Worm (Caenorhabditis elegans) whole organism, young adult: Measurements from ENCODE around the gene flp-32.

Experiments used
- B0035.1 ChIP-seq: sonication (generic microtip); optimal IDR thresholded peaks from 2 replicates; lab custom pipeline; 2016; ENCODE audit warnings: missing genetic modification characterization, mild to moderate bottlenecking, missing compliant biosample characterization, missing genotype, missing genetic modification reagents
- B0336.3 ChIP-seq: fragments of 200-800 bp; sonication (Bioruptor generic); IDR thresholded peaks from 2 replicates; pipeline ENCODE4 v1.3.6; 2022; ENCODE audit warnings: missing genetic modification characterization, missing compliant biosample characterization
- F37B4.10 ChIP-seq: fragments of 200-800 bp; sonication (Bioruptor generic); IDR thresholded peaks from 2 replicates; pipeline ENCODE4 v1.3.6; 2022; ENCODE audit warnings: missing genetic modification characterization, missing compliant biosample characterization
- aptf-3 ChIP-seq: fragments of 200-800 bp; sonication (Bioruptor generic); IDR thresholded peaks from 2 replicates; pipeline ENCODE4 v1.3.6; 2022; ENCODE audit warnings: missing genetic modification characterization, missing compliant biosample characterization
- attf-5 ChIP-seq: fragments of 200-800 bp; sonication (Bioruptor generic); optimal IDR thresholded peaks from 2 replicates; lab custom pipeline; 2018; ENCODE audit warnings: mild to moderate bottlenecking, missing genetic modification characterization, missing compliant biosample characterization
- bed-2 ChIP-seq: fragments of 200-800 bp; sonication (Bioruptor generic); IDR thresholded peaks from 2 replicates; pipeline ENCODE4 v1.3.6; 2022; ENCODE audit warnings: missing genetic modification reagents, missing genetic modification characterization, missing compliant biosample characterization
- cebp-1 ChIP-seq, 2 experiments: fragments of 200-800 bp in 1 of 2; sonication (Bioruptor generic) in 1 of 2; sonication (generic microtip) in 1 of 2; IDR thresholded peaks in 1 of 2; optimal IDR thresholded peaks in 1 of 2; 2 replicates each; pipeline versions ENCODE4 v1.3.6 to Lab custom; 2017 to 2022; ENCODE audit warnings: missing compliant biosample characterization in 2 of 2, missing genetic modification characterization in 2 of 2, mild to moderate bottlenecking in 1 of 2, missing genetic modification reagents in 1 of 2, moderate library complexity in 1 of 2
- cebp-2 ChIP-seq: fragments of 200-800 bp; sonication (Bioruptor generic); IDR thresholded peaks from 2 replicates; pipeline ENCODE4 v1.3.6; 2022; ENCODE audit warnings: missing genetic modification characterization, missing compliant biosample characterization
- ceh-27 ChIP-seq: fragments of 200-800 bp; sonication (Bioruptor generic); optimal IDR thresholded peaks from 2 replicates; lab custom pipeline; 2018; ENCODE audit warnings: mild to moderate bottlenecking, missing genetic modification characterization, moderate library complexity, missing compliant biosample characterization
- chd-7 ChIP-seq: sonication (generic microtip); optimal IDR thresholded peaks from 2 replicates; lab custom pipeline; 2016; ENCODE audit warnings: mild to moderate bottlenecking, missing genetic modification characterization, moderate library complexity, missing compliant biosample characterization
- dpl-1 ChIP-seq: fragments of 150-350 bp; optimal IDR thresholded peaks from 2 replicates; lab custom pipeline; 2014; ENCODE audit warnings: missing biosample characterization, missing genetic modification reagents, missing genetic modification characterization
- efl-1 ChIP-seq: fragments of 150-350 bp; optimal IDR thresholded peaks from 2 replicates; lab custom pipeline; 2014; ENCODE audit warnings: missing biosample characterization, missing genetic modification reagents, missing genetic modification characterization
- egl-44 ChIP-seq: fragments of 200-800 bp; sonication (Bioruptor generic); IDR thresholded peaks from 2 replicates; pipeline ENCODE4 v1.3.6; 2022; ENCODE audit warnings: missing genetic modification reagents, missing genetic modification characterization, missing compliant biosample characterization
- hmg-1.2 ChIP-seq: fragments of 200-800 bp; sonication (Bioruptor generic); IDR thresholded peaks from 2 replicates; pipeline ENCODE4 v1.3.6; 2022; ENCODE audit warnings: missing genetic modification reagents, missing genetic modification characterization, missing compliant biosample characterization
- lag-1 ChIP-seq: fragments of 200-800 bp; sonication (Bioruptor generic); IDR thresholded peaks from 2 replicates; pipeline ENCODE4 v1.3.6; 2022; ENCODE audit warnings: missing genetic modification reagents, missing genetic modification characterization, missing compliant biosample characterization
- let-607 ChIP-seq, 2 experiments: fragments of 200-800 bp in 1 of 2; sonication (Bioruptor generic) in 1 of 2; sonication (generic microtip) in 1 of 2; optimal IDR thresholded peaks; 2 replicates each; lab custom pipeline; 2016 to 2018; ENCODE audit warnings: mild to moderate bottlenecking in 2 of 2, missing compliant biosample characterization in 2 of 2, missing genetic modification characterization in 2 of 2, moderate library complexity in 2 of 2, missing genotype in 1 of 2
- lin-35 ChIP-seq, 3 experiments: fragments of 150-350 bp in 2 of 3; sonication (generic microtip) in 1 of 3; optimal IDR thresholded peaks; 2 replicates each; lab custom pipeline; 2014 to 2018; ENCODE audit warnings: missing biosample characterization in 3 of 3, missing genetic modification characterization in 3 of 3, missing genetic modification reagents in 3 of 3
- lin-40 ChIP-seq: sonication (generic microtip); optimal IDR thresholded peaks from 2 replicates; lab custom pipeline; 2016; ENCODE audit warnings: missing genetic modification characterization, mild to moderate bottlenecking, missing compliant biosample characterization, missing genotype, missing genetic modification reagents
- mcd-1 ChIP-seq: fragments of 200-800 bp; sonication (Bioruptor generic); IDR thresholded peaks from 2 replicates; pipeline ENCODE4 v1.3.6; 2022; ENCODE audit warnings: missing genetic modification reagents, missing genetic modification characterization, missing compliant biosample characterization
- mes-4 ChIP-seq: sonication (generic microtip); optimal IDR thresholded peaks from 2 replicates; lab custom pipeline; 2016; ENCODE audit warnings: missing genotype, missing genetic modification characterization, missing compliant biosample characterization
- nhr-80 ChIP-seq: sonication (generic microtip); optimal IDR thresholded peaks from 2 replicates; lab custom pipeline; 2016; ENCODE audit warnings: missing genetic modification characterization, missing compliant biosample characterization
- pha-4 ChIP-seq: fragments of 150-350 bp; sonication (generic microtip); optimal IDR thresholded peaks from 2 replicates; lab custom pipeline; 2014; ENCODE audit warnings: missing biosample characterization, missing genetic modification reagents, missing genetic modification characterization
- rec-8 ChIP-seq, 2 experiments: sonication (generic microtip); optimal IDR thresholded peaks; 2 replicates each; lab custom pipeline; 2016; ENCODE audit warnings: mild to moderate bottlenecking in 2 of 2, missing genetic modification characterization in 2 of 2, missing genetic modification reagents in 2 of 2, missing genotype in 2 of 2, missing biosample characterization in 1 of 2, missing compliant biosample characterization in 1 of 2, moderate library complexity in 1 of 2
- sdz-38 ChIP-seq: sonication (generic microtip); optimal IDR thresholded peaks from 2 replicates; lab custom pipeline; 2016; ENCODE audit warnings: missing genotype, missing genetic modification characterization, missing compliant biosample characterization
- snpc-4 ChIP-seq, 5 experiments: fragments of 150-350 bp in 1 of 5; sonication (generic microtip) in 4 of 5; optimal IDR thresholded peaks; 2 replicates each; lab custom pipeline; 2014 to 2018; ENCODE audit warnings: missing genetic modification characterization in 5 of 5, missing biosample characterization in 3 of 5, antibody characterized with exemption in 2 of 5, mild to moderate bottlenecking in 2 of 5, missing compliant biosample characterization in 2 of 5, missing genotype in 2 of 5, moderate library complexity in 2 of 5, missing genetic modification reagents in 1 of 5
- tbx-9 ChIP-seq: sonication (generic microtip); optimal IDR thresholded peaks from 2 replicates; lab custom pipeline; 2016; ENCODE audit warnings: borderline replicate concordance, missing genetic modification characterization, inconsistent platforms, missing compliant biosample characterization
- tlf-1 ChIP-seq: fragments of 200-800 bp; sonication (Bioruptor generic); optimal IDR thresholded peaks from 2 replicates; lab custom pipeline; 2018; ENCODE audit warnings: mild to moderate bottlenecking, missing genetic modification characterization, missing compliant biosample characterization
- unc-130 ChIP-seq: sonication (generic microtip); optimal IDR thresholded peaks from 2 replicates; lab custom pipeline; 2016; ENCODE audit warnings: missing genetic modification reagents, missing genetic modification characterization, missing compliant biosample characterization

flp-32 gene

ce11 chrX:15434922-15435321, 1.3 kb downstream of the flp-32 start:
- TF ChIP-seq snpc-4 (GFP tag; optimal IDR thresholded peaks at IDR 0.05; lab: Kevin White, UChicago) (peak; percentile 3), snpc-4 (tag; optimal IDR thresholded peaks at IDR 0.05; lab: Kevin White, UChicago) (peak in 3 of 4 experiments; percentile 11 to 87 (median 82)), hmg-1.2 (GFP tag; lab: Robert Waterston, UW) (peak; percentile 30; the same call in 1 of the 2 replicates), sdz-38 (tag; lab: Kevin White, UChicago) (no peak)

ce11 chrX:15438768-15439167, 5.2 kb downstream of the flp-32 start:
- TF ChIP-seq unc-130 (GFP tag; lab: Kevin White, UChicago) = no peak
- 0 out of 2 replicates have a peak, but pooled peaks have one; percentile 68 for TF ChIP-seq F37B4.10
- TF ChIP-seq dpl-1 (GFP tag; lab: Kevin White, UChicago) = no peak
- no peak for TF ChIP-seq egl-44 (GFP tag; lab: Robert Waterston, UW)
- no peak for TF ChIP-seq lin-35 (GFP tag; optimal IDR thresholded peaks at IDR 0.05; lab: Kevin White, UChicago)
- TF ChIP-seq mcd-1 (GFP tag; lab: Robert Waterston, UW) = peak; percentile 26; the same call in 1 of the 2 replicates
- TF ChIP-seq B0035.1 = no peak
- TF ChIP-seq mes-4 = no peak
- no peak for TF ChIP-seq ceh-27 (GFP tag; lab: Kevin White, UChicago)
- TF ChIP-seq snpc-4 (GFP tag; optimal IDR thresholded peaks at IDR 0.05; lab: Kevin White, UChicago) = peak; percentile 24
- TF ChIP-seq snpc-4 (tag; optimal IDR thresholded peaks at IDR 0.05; lab: Kevin White, UChicago) = peak in 3 of 4 experiments; percentile 51 to 85 (median 78)
- no peak for TF ChIP-seq chd-7 (tag; lab: Kevin White, UChicago)
- TF ChIP-seq sdz-38 (tag; lab: Kevin White, UChicago) = no peak
- TF ChIP-seq aptf-3 (GFP tag; lab: Robert Waterston, UW) = no peak

- TF ChIP-seq nhr-80 (tag; lab: Kevin White, UChicago) (peak; percentile 68), cebp-1 (GFP tag; IDR thresholded peaks at IDR 0.05; lab: Robert Waterston, UW) (peak; percentile 62; the same call in 1 of the 2 replicates), cebp-1 (tag; optimal IDR thresholded peaks at IDR 0.05; lab: Kevin White, UChicago) (peak; percentile 85), lin-40 (peak; percentile 8), attf-5 (GFP tag; lab: Kevin White, UChicago) (peak; percentile 26), lag-1 (GFP tag; lab: Robert Waterston, UW) (no peak), tlf-1 (no peak), let-607 (tag; optimal IDR thresholded peaks at IDR 0.05; lab: Kevin White, UChicago) (peak in 1 of 2 experiments; percentile 9), snpc-4 (GFP tag; optimal IDR thresholded peaks at IDR 0.05; lab: Kevin White, UChicago) (no peak), snpc-4 (tag; optimal IDR thresholded peaks at IDR 0.05; lab: Kevin White, UChicago) (peak in 1 of 4 experiments; percentile 14), hmg-1.2 (GFP tag; lab: Robert Waterston, UW) (peak; percentile 12; the same call in 1 of the 2 replicates)
Observed at ce11 chrX:15440744-15441685, 7.4 kb downstream of the flp-32 start, which contains the start of gene mocs-1. mocs-1 (minus strand) TSS chrX:15440794.

- TF ChIP-seq pha-4 (tag; lab: Kevin White, UChicago) = no peak
- TF ChIP-seq bed-2 (GFP tag; lab: Robert Waterston, UW) = no peak
- TF ChIP-seq sdz-38 (tag; lab: Kevin White, UChicago) = no peak
- TF ChIP-seq efl-1 = no peak
- no peak for TF ChIP-seq chd-7 (tag; lab: Kevin White, UChicago)
- TF ChIP-seq rec-8 (tag; optimal IDR thresholded peaks at IDR 0.05; lab: Kevin White, UChicago) = no peak
- TF ChIP-seq tbx-9 (tag; lab: Kevin White, UChicago) = no peak
- no peak for TF ChIP-seq B0336.3 (GFP tag; lab: Robert Waterston, UW)
- TF ChIP-seq ceh-27 (GFP tag; lab: Kevin White, UChicago) = no peak
- TF ChIP-seq cebp-2 (GFP tag; lab: Robert Waterston, UW) = no peak
- TF ChIP-seq, all 124 proteins: peak for 0
Observed at ce11 chrX:15441686-15442067, 8.1 kb downstream of the flp-32 start, which contains the start of gene nkat-3. nkat-3 (plus strand) TSS chrX:15441731.
